Worm (Caenorhabditis elegans) whole organism, mixed stage, embryonic: ENCODE results near the gene C16C8.27.

Experiments
- bed-3 ChIP-seq: fragments of 200-800 bp; sonication (Bioruptor generic); optimal IDR thresholded peaks from 3 replicates; lab custom pipeline; 2018; ENCODE audit warnings: mild to moderate bottlenecking, missing genetic modification characterization, moderate library complexity, missing compliant biosample characterization
- ceh-39 ChIP-seq: fragments of 150-350 bp; optimal IDR thresholded peaks from 2 replicates; lab custom pipeline; 2014; ENCODE audit warnings: missing biosample characterization, missing genetic modification characterization
- ceh-43 ChIP-seq: fragments of 200-800 bp; sonication (Bioruptor generic); optimal IDR thresholded peaks from 2 replicates; lab custom pipeline; 2018; ENCODE audit warnings: mild to moderate bottlenecking, missing genetic modification characterization, moderate library complexity, missing compliant biosample characterization
- ceh-83 ChIP-seq: fragments of 200-800 bp; sonication (Bioruptor generic); optimal IDR thresholded peaks from 2 replicates; lab custom pipeline; 2018; ENCODE audit warnings: mild to moderate bottlenecking, missing genetic modification characterization, missing compliant biosample characterization
- ces-1 ChIP-seq: fragments of 150-350 bp; optimal IDR thresholded peaks from 2 replicates; lab custom pipeline; 2014; ENCODE audit warnings: missing biosample characterization, missing genetic modification reagents, missing genetic modification characterization
- cnd-1 ChIP-seq: fragments of 200-800 bp; sonication (Bioruptor generic); optimal IDR thresholded peaks from 2 replicates; lab custom pipeline; 2018; ENCODE audit warnings: mild to moderate bottlenecking, missing genetic modification characterization, missing compliant biosample characterization
- elt-1 ChIP-seq: sonication (generic microtip); optimal IDR thresholded peaks from 2 replicates; lab custom pipeline; 2017; ENCODE audit warnings: missing genetic modification characterization, mild to moderate bottlenecking, missing compliant biosample characterization, antibody characterized with exemption, moderate library complexity, borderline replicate concordance; ENCODE audit not compliant: insufficient read depth
- elt-3 ChIP-seq: fragments of 150-350 bp; optimal IDR thresholded peaks from 2 replicates; lab custom pipeline; 2014; ENCODE audit warnings: missing biosample characterization, missing genetic modification characterization
- flh-1 ChIP-seq: fragments of 200-800 bp; sonication (Bioruptor generic); optimal IDR thresholded peaks from 2 replicates; lab custom pipeline; 2018; ENCODE audit warnings: mild to moderate bottlenecking, missing genetic modification characterization, moderate library complexity, missing compliant biosample characterization
- hlh-1 ChIP-seq: fragments of 150-350 bp; optimal IDR thresholded peaks from 2 replicates; lab custom pipeline; 2014; ENCODE audit warnings: missing biosample characterization, missing genetic modification reagents, missing genetic modification characterization
- lin-13 ChIP-seq: fragments of 150-350 bp; optimal IDR thresholded peaks from 2 replicates; lab custom pipeline; 2014; ENCODE audit warnings: missing biosample characterization, missing genetic modification characterization
- lin-32 ChIP-seq: fragments of 200-800 bp; sonication (Bioruptor generic); optimal IDR thresholded peaks from 2 replicates; lab custom pipeline; 2018; ENCODE audit warnings: mild to moderate bottlenecking, missing genetic modification characterization, missing compliant biosample characterization
- lsy-2 ChIP-seq: fragments of 150-350 bp; optimal IDR thresholded peaks from 2 replicates; lab custom pipeline; 2014; ENCODE audit warnings: missing biosample characterization, missing genetic modification characterization
- mab-5 ChIP-seq: fragments of 150-350 bp; optimal IDR thresholded peaks from 2 replicates; lab custom pipeline; 2014; ENCODE audit warnings: missing biosample characterization, missing genetic modification characterization
- mep-1 ChIP-seq: fragments of 150-350 bp; optimal IDR thresholded peaks from 2 replicates; lab custom pipeline; 2017; ENCODE audit warnings: missing biosample characterization, missing genetic modification reagents, missing genetic modification characterization, inconsistent platforms
- nhr-12 ChIP-seq: fragments of 150-350 bp; optimal IDR thresholded peaks from 2 replicates; lab custom pipeline; 2014; ENCODE audit warnings: missing biosample characterization, missing genetic modification characterization
- nhr-2 ChIP-seq: fragments of 150-350 bp; optimal IDR thresholded peaks from 2 replicates; lab custom pipeline; 2014; ENCODE audit warnings: missing biosample characterization, missing genetic modification characterization
- nhr-28 ChIP-seq: fragments of 150-350 bp; optimal IDR thresholded peaks from 2 replicates; lab custom pipeline; 2014; ENCODE audit warnings: missing biosample characterization, missing genetic modification characterization
- nhr-76 ChIP-seq: sonication (generic microtip); optimal IDR thresholded peaks from 2 replicates; lab custom pipeline; 2017; ENCODE audit warnings: missing biosample characterization, missing genetic modification characterization
- pha-4 ChIP-seq: fragments of 150-350 bp; optimal IDR thresholded peaks from 2 replicates; lab custom pipeline; 2018; ENCODE audit warnings: missing biosample characterization, missing genetic modification reagents, missing genetic modification characterization
- sem-2 ChIP-seq: fragments of 200-800 bp; sonication (Bioruptor generic); optimal IDR thresholded peaks from 2 replicates; lab custom pipeline; 2018; ENCODE audit warnings: mild to moderate bottlenecking, missing genetic modification characterization, missing compliant biosample characterization
- sptf-1 ChIP-seq: sonication (generic microtip); optimal IDR thresholded peaks from 2 replicates; lab custom pipeline; 2017; ENCODE audit warnings: mild to moderate bottlenecking, missing genetic modification characterization, moderate library complexity, missing compliant biosample characterization
- unc-120 ChIP-seq: sonication (generic microtip); optimal IDR thresholded peaks from 2 replicates; lab custom pipeline; 2017; ENCODE audit warnings: missing genetic modification characterization, missing compliant biosample characterization; ENCODE audit not compliant: poor library complexity, severe bottlenecking
- unc-39 ChIP-seq: fragments of 150-350 bp; optimal IDR thresholded peaks from 2 replicates; lab custom pipeline; 2014; ENCODE audit warnings: missing biosample characterization, missing genetic modification characterization
- unc-62 ChIP-seq: fragments of 150-350 bp; optimal IDR thresholded peaks from 2 replicates; lab custom pipeline; 2014; ENCODE audit warnings: missing biosample characterization, missing genetic modification reagents, missing genetic modification characterization
- ztf-11 ChIP-seq: fragments of 150-350 bp; optimal IDR thresholded peaks from 2 replicates; lab custom pipeline; 2014; ENCODE audit warnings: missing biosample characterization, missing genetic modification characterization

C16C8.27 gene

DNA sequence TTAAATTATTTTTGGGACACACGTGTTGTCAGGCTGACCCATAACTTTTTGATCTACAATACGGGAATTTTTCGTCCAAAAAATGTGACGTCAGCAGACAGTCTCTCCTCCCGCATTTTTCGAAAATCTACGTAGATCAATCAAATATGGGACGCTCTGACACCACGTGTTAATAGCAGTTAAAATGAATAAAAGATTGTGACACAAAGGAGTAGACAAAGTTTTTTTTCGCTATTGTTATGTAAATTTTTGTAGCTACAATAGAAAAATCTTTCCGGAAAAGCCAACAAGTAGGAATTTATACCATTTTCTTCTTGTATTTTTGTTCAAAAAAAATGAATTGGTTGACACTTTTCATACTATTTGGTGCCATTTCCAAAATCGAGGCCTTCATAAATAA, at the start of gene C16C8.27:
Gene C16C8.27, plus strand, starts transcription at position 301 of the 400 bp plus-strand sequence.
- TF ChIP-seq lin-13, result no peak

DNA sequence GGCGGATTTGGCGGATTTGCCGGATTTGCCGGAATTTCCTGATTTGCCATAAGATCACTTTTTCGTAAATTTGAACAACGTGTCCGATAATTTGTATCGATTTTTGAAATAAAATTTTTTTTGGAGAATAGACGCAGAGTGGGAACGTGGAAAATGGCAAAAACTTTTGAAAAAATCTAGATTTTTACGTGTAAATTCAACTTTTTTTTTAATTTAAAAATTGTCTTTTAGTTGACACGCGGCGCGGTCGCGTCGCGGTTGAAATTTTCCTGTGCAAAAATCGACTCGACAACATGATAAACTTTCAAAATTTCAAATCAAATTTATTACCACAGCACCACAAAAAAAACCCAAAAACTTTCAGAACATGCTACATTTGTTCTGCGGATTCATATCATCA, 46.0 kb upstream of the C16C8.27 start, which contains the start of gene nep-20:
Gene nep-20, minus strand, starts transcription at position 101 of the 400 bp plus-strand sequence.
- no peak for TF ChIP-seq ztf-11
- TF ChIP-seq bed-3 (GFP tag; lab: Kevin White, UChicago), result no peak
- TF ChIP-seq mab-5, result no peak
- no peak for TF ChIP-seq mep-1 (tag; lab: Kevin White, UChicago)
- no peak for TF ChIP-seq ceh-83 (GFP tag; lab: Kevin White, UChicago)
- TF ChIP-seq sptf-1 (tag; lab: Kevin White, UChicago), result no peak
- TF ChIP-seq unc-62 (GFP tag; lab: Kevin White, UChicago), result no peak
- TF ChIP-seq nhr-2 (tag; lab: Kevin White, UChicago), result no peak
- no peak for TF ChIP-seq hlh-1 (tag; lab: Kevin White, UChicago)
- no peak for TF ChIP-seq lin-13
- no peak for TF ChIP-seq sem-2

DNA sequence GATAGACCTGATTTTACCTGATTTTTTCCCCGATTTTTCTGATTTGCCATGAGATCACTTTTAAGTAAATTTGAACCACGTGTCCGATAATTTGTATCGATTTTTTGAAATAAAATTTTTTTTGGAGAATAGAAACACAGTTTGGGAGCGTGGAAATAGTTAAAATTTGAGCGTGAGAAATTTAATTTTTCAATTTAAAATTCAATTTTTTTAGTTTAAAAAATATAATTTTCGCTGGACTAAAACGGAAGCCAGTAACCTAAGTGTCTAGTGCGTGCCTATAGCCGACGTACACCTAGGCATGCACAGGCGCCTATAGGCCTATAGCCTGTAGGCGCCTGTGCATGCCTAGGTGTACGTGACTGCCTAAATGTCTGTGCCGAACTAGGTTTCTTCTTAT, 42.3 kb upstream of the C16C8.27 start, which contains the start of gene nep-9:
Gene nep-9, minus strand, starts transcription at position 101 of the 400 bp plus-strand sequence.
- no peak for TF ChIP-seq nhr-12 (tag; lab: Kevin White, UChicago)
- TF ChIP-seq ceh-83 (GFP tag; lab: Kevin White, UChicago), result no peak
- no peak for TF ChIP-seq ceh-43 (GFP tag; lab: Kevin White, UChicago)
- no peak for TF ChIP-seq nhr-76
- TF ChIP-seq nhr-28 (tag; lab: Kevin White, UChicago), result no peak
- no peak for TF ChIP-seq lin-32
- no peak for TF ChIP-seq cnd-1 (tag; lab: Kevin White, UChicago)
- TF ChIP-seq flh-1 (GFP tag; lab: Kevin White, UChicago), result no peak
- TF ChIP-seq bed-3 (GFP tag; lab: Kevin White, UChicago), result no peak
- TF ChIP-seq lsy-2 (tag; lab: Kevin White, UChicago), result no peak
- no peak for TF ChIP-seq sptf-1 (tag; lab: Kevin White, UChicago)
- TF ChIP-seq mab-5, result no peak
- no peak for TF ChIP-seq unc-39 (tag; lab: Kevin White, UChicago)

DNA sequence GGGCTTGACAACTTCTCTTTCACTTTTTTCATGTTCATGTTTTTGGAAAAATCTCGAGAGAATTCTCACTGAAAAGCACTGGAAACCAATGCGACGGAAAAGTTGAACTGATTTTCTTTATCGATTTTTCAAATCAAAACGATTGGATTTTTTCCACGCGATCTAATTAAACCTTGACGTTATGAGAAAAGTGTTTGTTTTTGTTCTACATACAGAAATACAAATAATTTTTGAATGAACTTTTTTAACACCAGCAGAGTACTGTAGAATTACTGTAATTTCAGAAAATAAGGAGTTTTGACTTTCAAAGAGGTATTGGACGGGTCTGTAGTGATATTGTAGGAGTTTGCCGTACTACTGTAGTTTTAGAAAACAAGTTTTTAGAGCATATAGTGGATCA, 38.6 kb upstream of the C16C8.27 start, which contains the start of gene nep-10:
Gene nep-10, minus strand, starts transcription at position 101 of the 400 bp plus-strand sequence.
- no peak for TF ChIP-seq nhr-2 (tag; lab: Kevin White, UChicago)
- no peak for TF ChIP-seq elt-3 (tag; lab: Kevin White, UChicago)
- no peak for TF ChIP-seq unc-62 (GFP tag; lab: Kevin White, UChicago)
- TF ChIP-seq ceh-83 (GFP tag; lab: Kevin White, UChicago), result no peak
- no peak for TF ChIP-seq ces-1 (GFP tag; lab: Kevin White, UChicago)
- no peak for TF ChIP-seq bed-3 (GFP tag; lab: Kevin White, UChicago)

DNA sequence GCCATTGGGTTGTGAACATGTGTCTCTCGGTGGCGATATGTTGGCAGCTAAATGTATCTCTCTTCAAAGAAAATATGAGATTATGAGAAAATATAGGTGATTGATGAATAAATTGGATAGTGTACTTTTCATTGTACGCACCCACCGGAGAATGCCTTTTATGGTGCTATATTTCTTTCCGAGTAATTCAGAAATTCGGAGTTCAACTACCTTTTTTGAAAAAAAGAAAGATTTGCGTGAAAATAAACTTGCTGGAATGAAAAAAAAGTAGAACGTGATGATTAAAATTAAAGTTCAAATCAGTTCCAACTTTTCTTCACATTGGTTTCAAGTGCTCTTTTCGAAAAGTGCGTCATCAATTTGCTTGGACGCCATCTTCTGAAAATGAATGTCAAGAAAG, 37.9 kb upstream of the C16C8.27 start, which contains the start of gene nep-8:
Gene nep-8, plus strand, starts transcription at position 301 of the 400 bp plus-strand sequence.
- TF ChIP-seq ztf-11, result no peak
- TF ChIP-seq lin-32, result no peak
- TF ChIP-seq mep-1 (tag; lab: Kevin White, UChicago), result no peak

DNA sequence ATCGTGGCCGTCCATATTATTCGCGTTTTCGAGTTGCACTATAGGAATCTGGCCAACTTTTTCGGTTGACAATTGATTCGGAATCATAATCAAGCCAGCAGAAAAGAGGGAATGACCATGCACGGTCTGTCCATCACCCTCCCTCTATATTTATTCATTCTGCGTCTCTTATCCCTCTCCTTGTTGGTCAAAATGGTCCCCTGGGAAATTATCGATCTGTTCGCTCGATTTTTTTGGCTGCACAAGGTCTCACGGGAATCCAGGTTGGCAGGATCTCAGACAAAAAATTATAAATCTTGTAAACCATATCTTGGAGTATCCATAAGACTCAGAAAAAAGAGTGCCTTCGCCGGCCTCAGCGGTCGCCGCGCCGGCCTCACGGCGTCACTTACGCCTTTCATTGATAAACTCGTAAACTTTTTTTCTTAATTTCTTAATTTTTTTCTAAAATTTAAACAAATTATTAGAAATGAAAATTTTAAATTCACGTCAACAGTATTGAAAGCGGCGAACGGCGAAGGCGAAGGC, 27.0 kb upstream of the C16C8.27 start, which contains the start of the genes F18A12.7 and F18A12.2:
Gene F18A12.7, minus strand, starts transcription at position 101 of the 528 bp plus-strand sequence.
Gene F18A12.2, plus strand, starts transcription at position 478 of the 528 bp plus-strand sequence.
- TF ChIP-seq mep-1 (tag; lab: Kevin White, UChicago) (no peak), ceh-39 (no peak), lin-13 (no peak), pha-4 (tag; lab: Kevin White, UChicago) (no peak), elt-1 (no peak), hlh-1 (tag; lab: Kevin White, UChicago) (no peak), elt-3 (tag; lab: Kevin White, UChicago) (no peak), sem-2 (no peak), unc-39 (tag; lab: Kevin White, UChicago) (no peak), ces-1 (GFP tag; lab: Kevin White, UChicago) (no peak), cnd-1 (tag; lab: Kevin White, UChicago) (no peak)

DNA sequence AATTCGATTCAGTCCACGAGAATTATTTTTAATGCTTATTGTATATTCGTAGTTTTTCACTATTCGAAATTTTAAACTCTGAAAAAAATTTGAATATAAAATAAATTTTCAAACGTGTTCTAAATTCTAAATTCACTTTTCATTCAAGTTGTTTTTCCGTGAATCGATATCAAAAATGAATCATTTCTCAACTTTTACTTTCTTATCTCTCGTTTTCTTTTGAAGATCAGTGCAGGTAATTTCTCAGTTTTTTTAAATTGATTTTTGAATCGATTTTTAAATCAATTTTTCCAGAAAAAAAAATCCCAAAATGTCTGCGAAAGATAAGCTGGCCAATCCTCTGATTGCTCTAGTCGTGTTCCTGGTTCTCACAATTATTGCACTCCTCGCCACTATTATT, 24.9 kb upstream of the C16C8.27 start, which contains the start of gene nep-6:
Gene nep-6, plus strand, starts transcription at position 301 of the 400 bp plus-strand sequence.
- TF ChIP-seq nhr-2 (tag; lab: Kevin White, UChicago) (no peak), lsy-2 (tag; lab: Kevin White, UChicago) (no peak), lin-32 (no peak), hlh-1 (tag; lab: Kevin White, UChicago) (no peak), unc-62 (GFP tag; lab: Kevin White, UChicago) (no peak), unc-120 (tag; lab: Kevin White, UChicago) (no peak), ces-1 (GFP tag; lab: Kevin White, UChicago) (no peak), mep-1 (tag; lab: Kevin White, UChicago) (no peak), lin-13 (no peak)
